Fruit fly (Drosophila melanogaster) S2 (cell line): ENCODE results near the gene CG31832.

Experiments
- CG8478 ChIP-seq: fragments of >200 bp; optimal IDR thresholded peaks from 2 replicates; lab custom pipeline; 2018
- CTCF ChIP-seq, 2 experiments: fragments of >200 bp; optimal IDR thresholded peaks; 2 replicates each; lab custom pipeline; 2018

- TF ChIP-seq CTCF (optimal IDR thresholded peaks at IDR 0.05; lab: Kevin White, UChicago) (no peak), CG8478 (no peak)
Measured at dm6 chr2L:15009703-15010102, 21.8 kb downstream of the CG31832 start, which contains the start of the genes THG and Rnmt.
